Worm (Caenorhabditis elegans) whole organism, L1 larva: Measurements from ENCODE around the gene R04B5.5.

Experiments used
- C34B4.2 ChIP-seq: sonication (generic microtip); optimal IDR thresholded peaks from 2 replicates; lab custom pipeline; 2017; ENCODE audit warnings: mild to moderate bottlenecking, missing genetic modification characterization, missing compliant biosample characterization
- Y116A8C.19 ChIP-seq: sonication (generic microtip); optimal IDR thresholded peaks from 2 replicates; lab custom pipeline; 2016; ENCODE audit warnings: missing compliant biosample characterization, missing genetic modification characterization, borderline replicate concordance
- alr-1 ChIP-seq: fragments of 200-800 bp; sonication (Bioruptor generic); optimal IDR thresholded peaks from 2 replicates; lab custom pipeline; 2018; ENCODE audit warnings: borderline replicate concordance, mild to moderate bottlenecking, missing genetic modification characterization, missing compliant biosample characterization
- aly-2 ChIP-seq: fragments of 150-350 bp; optimal IDR thresholded peaks from 2 replicates; lab custom pipeline; 2014; ENCODE audit warnings: missing biosample characterization, missing genetic modification characterization
- blmp-1 ChIP-seq: fragments of 150-350 bp; optimal IDR thresholded peaks from 2 replicates; lab custom pipeline; 2014; ENCODE audit warnings: missing biosample characterization, missing genetic modification characterization
- ceh-90 ChIP-seq: sonication (generic microtip); optimal IDR thresholded peaks from 2 replicates; lab custom pipeline; 2016; ENCODE audit warnings: missing genetic modification characterization, missing compliant biosample characterization
- ces-1 ChIP-seq: fragments of 150-350 bp; optimal IDR thresholded peaks from 2 replicates; lab custom pipeline; 2014; ENCODE audit warnings: missing biosample characterization, missing genetic modification reagents, missing genetic modification characterization
- dpl-1 ChIP-seq, 3 experiments: fragments of 150-350 bp in 2 of 3; sonication (generic microtip) in 1 of 3; optimal IDR thresholded peaks; 2 replicates each; lab custom pipeline; 2014 to 2017; ENCODE audit warnings: missing biosample characterization in 3 of 3, missing genetic modification characterization in 3 of 3, missing genetic modification reagents in 3 of 3
- efl-1 ChIP-seq, 4 experiments: fragments of 150-350 bp; optimal IDR thresholded peaks in 3 of 4; peaks in 1 of 4; 1 replicate in 1 of 4; 2 replicates in 3 of 4; lab custom pipeline; 2014; ENCODE audit warnings: missing biosample characterization in 2 of 4, missing genetic modification characterization in 2 of 4, missing genetic modification reagents in 2 of 4
- egl-27 ChIP-seq, 2 experiments: fragments of 150-350 bp in 1 of 2; sonication (generic microtip); optimal IDR thresholded peaks; 3 replicates each; lab custom pipeline; 2017 to 2018; ENCODE audit warnings: missing biosample characterization in 2 of 2, missing genetic modification characterization in 2 of 2, missing genetic modification reagents in 2 of 2
- elt-2 ChIP-seq: sonication (generic microtip); optimal IDR thresholded peaks from 2 replicates; lab custom pipeline; 2016; ENCODE audit warnings: missing genetic modification characterization, mild to moderate bottlenecking, inconsistent platforms, missing compliant biosample characterization, missing genetic modification reagents
- elt-3 ChIP-seq, 6 experiments: fragments of 150-350 bp in 1 of 6; sonication (generic microtip); optimal IDR thresholded peaks; 2 replicates each; lab custom pipeline; 2017 to 2018; ENCODE audit warnings: missing biosample characterization in 6 of 6, missing genetic modification characterization in 6 of 6, inconsistent platforms in 1 of 6
- fkh-10 ChIP-seq: sonication (generic microtip); optimal IDR thresholded peaks from 2 replicates; lab custom pipeline; 2017; ENCODE audit warnings: missing biosample characterization, missing genetic modification reagents, missing genetic modification characterization
- fkh-4 ChIP-seq: sonication (generic microtip); optimal IDR thresholded peaks from 2 replicates; lab custom pipeline; 2016; ENCODE audit warnings: missing compliant biosample characterization, missing genetic modification characterization, borderline replicate concordance
- fkh-8 ChIP-seq: sonication (generic microtip); optimal IDR thresholded peaks from 2 replicates; lab custom pipeline; 2016; ENCODE audit warnings: mild to moderate bottlenecking, missing genetic modification characterization, missing compliant biosample characterization
- grh-1 ChIP-seq: fragments of 200-800 bp; sonication (Bioruptor generic); IDR thresholded peaks from 2 replicates; pipeline ENCODE4 v1.3.6; 2022; ENCODE audit warnings: missing genetic modification reagents, missing genetic modification characterization, missing compliant biosample characterization
- hlh-17 ChIP-seq: fragments of 200-800 bp; sonication (Bioruptor generic); optimal IDR thresholded peaks from 2 replicates; lab custom pipeline; 2018; ENCODE audit warnings: missing genetic modification characterization, mild to moderate bottlenecking, missing compliant biosample characterization, moderate library complexity, borderline replicate concordance
- hlh-4 ChIP-seq: sonication (generic microtip); optimal IDR thresholded peaks from 2 replicates; lab custom pipeline; 2016; ENCODE audit warnings: mild to moderate bottlenecking, missing genetic modification characterization, missing compliant biosample characterization
- hpl-2 ChIP-seq: fragments of 150-350 bp; optimal IDR thresholded peaks from 2 replicates; lab custom pipeline; 2014; ENCODE audit warnings: missing biosample characterization, missing genetic modification reagents, missing genetic modification characterization
- isw-1 ChIP-seq: fragments of 200-800 bp; sonication (Bioruptor generic); IDR thresholded peaks from 2 replicates; pipeline ENCODE4 v1.3.6; 2022; ENCODE audit warnings: missing genetic modification characterization, missing compliant biosample characterization
- lin-15B ChIP-seq: fragments of 150-350 bp; sonication (generic microtip); optimal IDR thresholded peaks from 3 replicates; lab custom pipeline; 2014; ENCODE audit warnings: missing biosample characterization, missing genetic modification characterization
- lin-35 ChIP-seq, 2 experiments: fragments of 150-350 bp; optimal IDR thresholded peaks; 2 replicates each; lab custom pipeline; 2014; ENCODE audit warnings: missing biosample characterization in 2 of 2, missing genetic modification characterization in 2 of 2, missing genetic modification reagents in 2 of 2
- lir-3 ChIP-seq: sonication (generic microtip); optimal IDR thresholded peaks from 2 replicates; lab custom pipeline; 2016; ENCODE audit warnings: mild to moderate bottlenecking, missing genetic modification characterization, moderate library complexity, missing compliant biosample characterization; ENCODE audit not compliant: poor library complexity
- lsy-2 ChIP-seq, 2 experiments: fragments of 150-350 bp; optimal IDR thresholded peaks; 2 replicates each; lab custom pipeline; 2014; ENCODE audit warnings: missing biosample characterization in 2 of 2, missing genetic modification characterization in 2 of 2
- mdl-1 ChIP-seq, 2 experiments: fragments of 150-350 bp; optimal IDR thresholded peaks; 2 replicates each; lab custom pipeline; 2014 to 2017; ENCODE audit warnings: missing biosample characterization in 2 of 2, missing genetic modification characterization in 2 of 2, inconsistent platforms in 1 of 2
- mep-1 ChIP-seq: fragments of 150-350 bp; optimal IDR thresholded peaks from 2 replicates; lab custom pipeline; 2014; ENCODE audit warnings: missing biosample characterization, missing genetic modification characterization
- nhr-11 ChIP-seq: fragments of 150-350 bp; optimal IDR thresholded peaks from 2 replicates; lab custom pipeline; 2014; ENCODE audit warnings: missing biosample characterization, missing genetic modification characterization
- nhr-20 ChIP-seq: sonication (generic microtip); optimal IDR thresholded peaks from 2 replicates; lab custom pipeline; 2016; ENCODE audit warnings: mild to moderate bottlenecking, missing genetic modification characterization, missing compliant biosample characterization
- nhr-28 ChIP-seq: fragments of 150-350 bp; optimal IDR thresholded peaks from 2 replicates; lab custom pipeline; 2014; ENCODE audit warnings: missing biosample characterization, missing genetic modification characterization
- nhr-71 ChIP-seq: sonication (generic microtip); optimal IDR thresholded peaks from 2 replicates; lab custom pipeline; 2016; ENCODE audit warnings: mild to moderate bottlenecking, missing genetic modification characterization, moderate library complexity, missing compliant biosample characterization
- nhr-76 ChIP-seq: sonication (generic microtip); optimal IDR thresholded peaks from 2 replicates; lab custom pipeline; 2017; ENCODE audit warnings: missing biosample characterization, missing genetic modification characterization
- nhr-77 ChIP-seq: fragments of 150-350 bp; optimal IDR thresholded peaks from 2 replicates; lab custom pipeline; 2014; ENCODE audit warnings: missing biosample characterization, missing genetic modification characterization
- nhr-85 ChIP-seq: sonication (generic microtip); peaks from one replicate; lab custom pipeline; 2016; ENCODE audit warnings: missing genetic modification characterization, inconsistent platforms, missing compliant biosample characterization
- rnt-1 ChIP-seq: sonication (generic microtip); optimal IDR thresholded peaks from 2 replicates; lab custom pipeline; 2016; ENCODE audit warnings: mild to moderate bottlenecking, missing genetic modification characterization, moderate library complexity, missing compliant biosample characterization
- snpc-4 ChIP-seq: fragments of 150-350 bp; optimal IDR thresholded peaks from 2 replicates; lab custom pipeline; 2014; ENCODE audit warnings: missing biosample characterization, missing genetic modification characterization
- sptf-1 ChIP-seq: fragments of 150-350 bp; optimal IDR thresholded peaks from 2 replicates; lab custom pipeline; 2014; ENCODE audit warnings: missing biosample characterization, missing genetic modification characterization
- sup-37 ChIP-seq: fragments of 200-800 bp; sonication (Bioruptor generic); optimal IDR thresholded peaks from 2 replicates; lab custom pipeline; 2018; ENCODE audit warnings: mild to moderate bottlenecking, missing genetic modification characterization, missing compliant biosample characterization
- swsn-7 ChIP-seq: sonication (generic microtip); optimal IDR thresholded peaks from 2 replicates; lab custom pipeline; 2016; ENCODE audit warnings: missing genetic modification characterization, missing compliant biosample characterization
- unc-130 ChIP-seq: fragments of 150-350 bp; optimal IDR thresholded peaks from 2 replicates; lab custom pipeline; 2017; ENCODE audit warnings: missing biosample characterization, missing genetic modification characterization, inconsistent platforms
- unc-86 ChIP-seq: sonication (generic microtip); optimal IDR thresholded peaks from 2 replicates; lab custom pipeline; 2016; ENCODE audit warnings: missing genetic modification characterization, missing compliant biosample characterization
- xbp-1 ChIP-seq: sonication (generic microtip); optimal IDR thresholded peaks from 2 replicates; lab custom pipeline; 2016; ENCODE audit warnings: missing genetic modification characterization, missing compliant biosample characterization
- zag-1 ChIP-seq: fragments of 150-350 bp; optimal IDR thresholded peaks from 2 replicates; lab custom pipeline; 2014; ENCODE audit warnings: missing biosample characterization, missing genetic modification characterization
- ztf-11 ChIP-seq, 2 experiments: sonication (generic microtip); optimal IDR thresholded peaks; 2 replicates each; lab custom pipeline; 2016 to 2017; ENCODE audit warnings: missing genetic modification characterization in 2 of 2, missing biosample characterization in 1 of 2, missing compliant biosample characterization in 1 of 2

The R04B5.5 gene

DNA sequence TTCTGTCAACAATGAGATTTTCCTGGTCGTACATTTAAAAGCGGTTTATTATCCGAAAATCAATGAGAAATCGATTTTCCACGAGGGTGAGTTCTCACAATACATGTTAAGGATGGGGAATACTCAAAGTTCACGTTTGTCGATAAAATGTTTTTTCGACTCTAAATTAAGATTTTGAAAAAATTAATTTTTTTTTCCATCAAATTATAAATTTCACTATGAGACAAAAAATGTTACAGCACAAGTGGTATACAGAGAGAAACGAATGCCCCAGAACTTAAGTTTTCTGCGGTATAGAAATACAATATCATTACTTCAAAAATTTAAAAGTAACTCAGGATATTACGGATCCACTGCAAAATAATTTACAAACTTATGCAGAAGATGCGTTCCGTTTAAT is 9.0 kb upstream of the R04B5.5 start, which contains the start of gene R04B5.1:
TSS of gene R04B5.1 (minus strand) at position 101 of the 400 bp plus-strand sequence.
- TF ChIP-seq C34B4.2 (no peak), hlh-17 (GFP tag; lab: Kevin White, UChicago) (no peak)

DNA sequence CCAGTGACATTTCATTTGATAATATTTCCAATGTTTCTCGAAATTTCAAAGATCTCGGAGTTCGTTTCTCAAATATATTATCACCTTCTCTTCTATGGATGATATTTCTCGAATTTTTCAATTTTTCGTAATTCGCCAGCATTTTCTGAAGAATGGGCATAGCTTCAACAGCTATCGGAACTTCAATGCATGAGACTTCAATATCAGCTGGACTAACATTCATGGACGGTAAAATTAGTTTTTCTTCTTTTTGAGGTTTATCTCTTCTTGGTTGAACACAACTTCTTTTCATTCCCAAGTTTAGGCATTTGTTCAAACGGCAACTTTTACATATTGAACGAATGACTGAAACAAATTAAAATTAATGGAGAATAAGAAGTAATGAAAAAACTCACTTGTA is 6.4 kb upstream of the R04B5.5 start:
- TF ChIP-seq rnt-1 (tag; lab: Kevin White, UChicago) (no peak), dpl-1 (GFP tag; optimal IDR thresholded peaks at IDR 0.05; lab: Kevin White, UChicago) (no peak), lin-15B (tag; lab: Kevin White, UChicago) (no peak), nhr-76 (tag; lab: Kevin White, UChicago) (no peak), fkh-8 (tag; lab: Kevin White, UChicago) (no peak), nhr-85 (tag; lab: Kevin White, UChicago) (no peak), nhr-77 (no peak), elt-2 (tag; lab: Kevin White, UChicago) (no peak), hlh-4 (tag; lab: Kevin White, UChicago) (no peak)

ce11 chrV:10081636-10082035 is 5.6 kb upstream of the R04B5.5 start, which contains the start of gene nhr-205:
Gene nhr-205 (minus strand): TSS chrV:10081776.
- TF ChIP-seq swsn-7 = no peak
- TF ChIP-seq nhr-85 (tag; lab: Kevin White, UChicago) = no peak
- TF ChIP-seq fkh-10 (GFP tag; lab: Kevin White, UChicago) = no peak
- no peak for TF ChIP-seq unc-130 (tag; lab: Kevin White, UChicago)
- no peak for TF ChIP-seq alr-1 (tag; lab: Kevin White, UChicago)
- peak; percentile 12 for TF ChIP-seq nhr-20 (tag; lab: Kevin White, UChicago)
- no peak for TF ChIP-seq lir-3 (tag; lab: Kevin White, UChicago)
- no peak for TF ChIP-seq rnt-1 (tag; lab: Kevin White, UChicago)
- no peak for TF ChIP-seq grh-1 (GFP tag; lab: Robert Waterston, UW)
- peak; percentile 12 for TF ChIP-seq nhr-77
- no peak for TF ChIP-seq nhr-28 (tag; lab: Kevin White, UChicago)
- no peak for TF ChIP-seq nhr-11
- TF ChIP-seq elt-3 (tag; optimal IDR thresholded peaks at IDR 0.05; lab: Kevin White, UChicago) = peak in 1 of 6 experiments; percentile 2
- no peak for TF ChIP-seq efl-1 (optimal IDR thresholded peaks at IDR 0.05; lab: Kevin White, UChicago)
- peak in 1 of 2 experiments; percentile 51 for TF ChIP-seq efl-1 (GFP tag; optimal IDR thresholded peaks at IDR 0.05 in 1 of 2; lab: Kevin White, UChicago)
- no peak for TF ChIP-seq nhr-76 (tag; lab: Kevin White, UChicago)

DNA sequence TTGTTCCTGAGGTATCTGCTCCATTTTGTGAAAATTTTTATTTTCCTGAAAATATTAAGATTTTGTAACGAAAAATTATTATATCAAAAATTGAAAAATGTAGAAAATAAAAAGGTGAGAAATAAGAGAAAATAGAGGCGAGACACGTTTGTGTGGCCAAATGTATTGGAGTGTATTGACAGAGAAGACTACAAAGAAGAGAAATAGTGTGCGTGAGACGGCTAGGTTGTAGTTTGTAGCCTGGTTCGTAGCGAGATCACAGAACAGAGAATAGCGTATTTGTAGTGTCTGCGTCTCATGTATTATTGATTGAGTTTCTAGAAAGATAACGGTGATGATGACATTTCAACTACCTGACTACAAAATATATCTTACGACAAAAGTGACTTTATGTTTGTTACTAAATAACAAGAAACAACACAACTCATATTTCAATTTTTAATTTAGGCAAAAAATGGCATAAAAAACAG is 3.2 kb upstream of the R04B5.5 start, which contains the start of gene nhr-12:
TSS of gene nhr-12 (minus strand) at position 51 of the 470 bp plus-strand sequence.
- TF ChIP-seq hpl-2 (GFP tag; lab: Kevin White, UChicago) (no peak), lin-35 (GFP tag; optimal IDR thresholded peaks at IDR 0.05; lab: Kevin White, UChicago) (peak in 1 of 2 experiments; percentile 7), aly-2 (no peak), lin-15B (tag; lab: Kevin White, UChicago) (no peak), zag-1 (tag; lab: Kevin White, UChicago) (no peak), egl-27 (tag; optimal IDR thresholded peaks at IDR 0.05; lab: Kevin White, UChicago) (no peak), Y116A8C.19 (tag; lab: Kevin White, UChicago) (no peak), hlh-4 (tag; lab: Kevin White, UChicago) (no peak), lir-3 (tag; lab: Kevin White, UChicago) (no peak), elt-3 (tag; optimal IDR thresholded peaks at IDR 0.05; lab: Kevin White, UChicago) (no peak), ztf-11 (tag; optimal IDR thresholded peaks at IDR 0.05; lab: Kevin White, UChicago) (no peak), nhr-71 (tag; lab: Kevin White, UChicago) (peak; percentile 50), sup-37 (GFP tag; lab: Kevin White, UChicago) (no peak), fkh-4 (tag; lab: Kevin White, UChicago) (no peak), efl-1 (optimal IDR thresholded peaks at IDR 0.05; lab: Kevin White, UChicago) (peak; percentile 1 to 9), efl-1 (GFP tag; optimal IDR thresholded peaks at IDR 0.05 in 1 of 2; lab: Kevin White, UChicago) (no peak), ces-1 (GFP tag; lab: Kevin White, UChicago) (no peak), unc-86 (tag; lab: Kevin White, UChicago) (no peak), isw-1 (no peak), mdl-1 (tag; optimal IDR thresholded peaks at IDR 0.05; lab: Kevin White, UChicago) (no peak), swsn-7 (no peak), nhr-20 (tag; lab: Kevin White, UChicago) (peak; percentile 59), lsy-2 (tag; optimal IDR thresholded peaks at IDR 0.05; lab: Kevin White, UChicago) (no peak), blmp-1 (tag; lab: Kevin White, UChicago) (peak; percentile 8), nhr-76 (tag; lab: Kevin White, UChicago) (no peak), xbp-1 (tag; lab: Kevin White, UChicago) (no peak), ceh-90 (tag; lab: Kevin White, UChicago) (no peak), sptf-1 (no peak), nhr-28 (tag; lab: Kevin White, UChicago) (no peak), rnt-1 (tag; lab: Kevin White, UChicago) (no peak), snpc-4 (tag; lab: Kevin White, UChicago) (no peak), nhr-77 (no peak), mep-1 (tag; lab: Kevin White, UChicago) (no peak)
